Worm (Caenorhabditis elegans) whole organism, young adult: Measurements from ENCODE around the gene nuaf-3.

Experiments used
- B0261.1 ChIP-seq: sonication (generic microtip); optimal IDR thresholded peaks from 2 replicates; lab custom pipeline; 2016; ENCODE audit warnings: mild to moderate bottlenecking, missing genetic modification characterization, moderate library complexity, missing compliant biosample characterization
- B0336.3 ChIP-seq: fragments of 200-800 bp; sonication (Bioruptor generic); IDR thresholded peaks from 2 replicates; pipeline ENCODE4 v1.3.6; 2022; ENCODE audit warnings: missing genetic modification characterization, missing compliant biosample characterization
- D2030.7 ChIP-seq: fragments of 200-800 bp; sonication (Bioruptor generic); IDR thresholded peaks from 2 replicates; pipeline ENCODE4 v1.3.6; 2022; ENCODE audit warnings: missing genetic modification reagents, missing genetic modification characterization, missing compliant biosample characterization
- F23B12.7 ChIP-seq: sonication (generic microtip); optimal IDR thresholded peaks from 2 replicates; lab custom pipeline; 2017; ENCODE audit warnings: missing genetic modification characterization, mild to moderate bottlenecking, missing compliant biosample characterization, antibody characterized with exemption, moderate library complexity; ENCODE audit not compliant: insufficient read depth
- F33H1.4 ChIP-seq: fragments of 200-800 bp; sonication (Bioruptor generic); IDR thresholded peaks from 2 replicates; pipeline ENCODE4 v1.3.6; 2022; ENCODE audit warnings: missing genetic modification reagents, missing genetic modification characterization, missing compliant biosample characterization
- F39B2.1 ChIP-seq: fragments of 200-800 bp; sonication (Bioruptor generic); IDR thresholded peaks from 2 replicates; pipeline ENCODE4 v1.3.6; 2022; ENCODE audit warnings: missing genetic modification reagents, missing genetic modification characterization, missing compliant biosample characterization
- K12H6.12 ChIP-seq: fragments of 200-800 bp; sonication (Bioruptor generic); optimal IDR thresholded peaks from 2 replicates; lab custom pipeline; 2018; ENCODE audit warnings: mild to moderate bottlenecking, missing genetic modification characterization, missing compliant biosample characterization
- Y56A3A.18 ChIP-seq: fragments of 200-800 bp; sonication (Bioruptor generic); IDR thresholded peaks from 2 replicates; pipeline ENCODE4 v1.3.6; 2022; ENCODE audit warnings: missing genetic modification reagents, missing genetic modification characterization, missing compliant biosample characterization
- Y67H2A.10 ChIP-seq: fragments of 200-800 bp; sonication (Bioruptor generic); conservative IDR thresholded peaks from 2 replicates; pipeline ENCODE4 v1.3.6; 2022; ENCODE audit warnings: missing genetic modification reagents, missing genetic modification characterization, missing compliant biosample characterization
- Y79H2A.3 ChIP-seq: fragments of 200-800 bp; sonication (Bioruptor generic); conservative IDR thresholded peaks from 2 replicates; pipeline ENCODE4 v1.3.6; 2022; ENCODE audit warnings: missing genetic modification reagents, missing genetic modification characterization, missing compliant biosample characterization
- Y95B8A.8 ChIP-seq: fragments of 200-800 bp; sonication (Bioruptor generic); IDR thresholded peaks from 2 replicates; pipeline ENCODE4 v1.3.6; 2022; ENCODE audit warnings: missing genetic modification reagents, missing genetic modification characterization, missing compliant biosample characterization
- ZK185.1 ChIP-seq: sonication (generic microtip); optimal IDR thresholded peaks from 2 replicates; lab custom pipeline; 2016; ENCODE audit warnings: mild to moderate bottlenecking, missing genetic modification characterization, missing compliant biosample characterization; ENCODE audit not compliant: poor library complexity, severe bottlenecking
- aptf-3 ChIP-seq: fragments of 200-800 bp; sonication (Bioruptor generic); IDR thresholded peaks from 2 replicates; pipeline ENCODE4 v1.3.6; 2022; ENCODE audit warnings: missing genetic modification characterization, missing compliant biosample characterization
- atf-7 ChIP-seq: sonication (generic microtip); optimal IDR thresholded peaks from 2 replicates; lab custom pipeline; 2017; ENCODE audit warnings: mild to moderate bottlenecking, missing genetic modification characterization, missing compliant biosample characterization
- attf-3 ChIP-seq: fragments of 200-800 bp; sonication (Bioruptor generic); conservative IDR thresholded peaks from 2 replicates; pipeline ENCODE4 v1.3.6; 2022; ENCODE audit warnings: missing genetic modification reagents, missing genetic modification characterization, missing compliant biosample characterization
- attf-5 ChIP-seq: fragments of 200-800 bp; sonication (Bioruptor generic); optimal IDR thresholded peaks from 2 replicates; lab custom pipeline; 2018; ENCODE audit warnings: mild to moderate bottlenecking, missing genetic modification characterization, missing compliant biosample characterization
- ceh-27 ChIP-seq: fragments of 200-800 bp; sonication (Bioruptor generic); optimal IDR thresholded peaks from 2 replicates; lab custom pipeline; 2018; ENCODE audit warnings: mild to moderate bottlenecking, missing genetic modification characterization, moderate library complexity, missing compliant biosample characterization
- ceh-58 ChIP-seq: fragments of 200-800 bp; sonication (Bioruptor generic); IDR thresholded peaks from 2 replicates; pipeline ENCODE4 v1.3.6; 2022; ENCODE audit warnings: missing genetic modification characterization, missing compliant biosample characterization
- chd-7 ChIP-seq: sonication (generic microtip); optimal IDR thresholded peaks from 2 replicates; lab custom pipeline; 2016; ENCODE audit warnings: mild to moderate bottlenecking, missing genetic modification characterization, moderate library complexity, missing compliant biosample characterization
- die-1 ChIP-seq: sonication (generic microtip); optimal IDR thresholded peaks from 2 replicates; lab custom pipeline; 2016; ENCODE audit warnings: missing genotype, mild to moderate bottlenecking, missing genetic modification characterization, missing compliant biosample characterization
- dox-1 ChIP-seq: fragments of 200-800 bp; sonication (Bioruptor generic); IDR thresholded peaks from 2 replicates; pipeline ENCODE4 v1.3.6; 2022; ENCODE audit warnings: missing genetic modification reagents, missing genetic modification characterization, missing compliant biosample characterization
- dpl-1 ChIP-seq: fragments of 150-350 bp; optimal IDR thresholded peaks from 2 replicates; lab custom pipeline; 2014; ENCODE audit warnings: missing biosample characterization, missing genetic modification reagents, missing genetic modification characterization
- efl-1 ChIP-seq: fragments of 150-350 bp; optimal IDR thresholded peaks from 2 replicates; lab custom pipeline; 2014; ENCODE audit warnings: missing biosample characterization, missing genetic modification reagents, missing genetic modification characterization
- ekl-4 ChIP-seq: fragments of 200-800 bp; sonication (Bioruptor generic); IDR thresholded peaks from 2 replicates; pipeline ENCODE4 v1.3.6; 2022; ENCODE audit warnings: missing genetic modification reagents, missing genetic modification characterization, missing compliant biosample characterization
- gei-17 ChIP-seq: fragments of 200-800 bp; sonication (Bioruptor generic); optimal IDR thresholded peaks from 2 replicates; lab custom pipeline; 2018; ENCODE audit warnings: mild to moderate bottlenecking, missing genetic modification characterization, missing compliant biosample characterization
- hsf-1 ChIP-seq: fragments of 200-800 bp; sonication (Bioruptor generic); IDR thresholded peaks from 2 replicates; pipeline ENCODE4 v1.3.6; 2022; ENCODE audit warnings: missing genetic modification reagents, missing genetic modification characterization, missing compliant biosample characterization
- lin-40 ChIP-seq: sonication (generic microtip); optimal IDR thresholded peaks from 2 replicates; lab custom pipeline; 2016; ENCODE audit warnings: missing genetic modification characterization, mild to moderate bottlenecking, missing compliant biosample characterization, missing genotype, missing genetic modification reagents
- lin-54 ChIP-seq: fragments of 200-800 bp; sonication (Bioruptor generic); optimal IDR thresholded peaks from 2 replicates; lab custom pipeline; 2018; ENCODE audit warnings: mild to moderate bottlenecking, missing genetic modification characterization, missing compliant biosample characterization
- lir-1 ChIP-seq: fragments of 200-800 bp; sonication (Bioruptor generic); conservative IDR thresholded peaks from 2 replicates; pipeline ENCODE4 v1.3.6; 2022; ENCODE audit warnings: missing genetic modification reagents, missing genetic modification characterization, missing compliant biosample characterization
- lsl-1 ChIP-seq: fragments of 200-800 bp; sonication (Bioruptor generic); optimal IDR thresholded peaks from 2 replicates; lab custom pipeline; 2018; ENCODE audit warnings: mild to moderate bottlenecking, missing genetic modification characterization, moderate library complexity, missing compliant biosample characterization
- madf-10 ChIP-seq: sonication (generic microtip); optimal IDR thresholded peaks from 2 replicates; lab custom pipeline; 2016; ENCODE audit warnings: mild to moderate bottlenecking, missing genetic modification characterization, missing compliant biosample characterization
- madf-3 ChIP-seq: fragments of 200-800 bp; sonication (Bioruptor generic); IDR thresholded peaks from 2 replicates; pipeline ENCODE4 v1.3.6; 2022; ENCODE audit warnings: missing genetic modification reagents, missing genetic modification characterization, missing compliant biosample characterization
- madf-6 ChIP-seq: fragments of 200-800 bp; sonication (Bioruptor generic); IDR thresholded peaks from 2 replicates; pipeline ENCODE4 v1.3.6; 2022; ENCODE audit warnings: missing genetic modification reagents, missing genetic modification characterization, missing compliant biosample characterization
- mel-28 ChIP-seq: sonication (generic microtip); optimal IDR thresholded peaks from 2 replicates; lab custom pipeline; 2016; ENCODE audit warnings: borderline replicate concordance, mild to moderate bottlenecking, missing genetic modification characterization, missing compliant biosample characterization
- mxl-1 ChIP-seq: sonication (generic microtip); optimal IDR thresholded peaks from 2 replicates; lab custom pipeline; 2016; ENCODE audit warnings: missing genetic modification characterization, missing compliant biosample characterization
- nfyb-1 ChIP-seq: fragments of 200-800 bp; sonication (Bioruptor generic); IDR thresholded peaks from 2 replicates; pipeline ENCODE4 v1.3.6; 2022; ENCODE audit warnings: missing genetic modification reagents, missing genetic modification characterization, missing compliant biosample characterization
- nhr-90 ChIP-seq: sonication (generic microtip); optimal IDR thresholded peaks from 2 replicates; lab custom pipeline; 2016; ENCODE audit warnings: missing genotype, mild to moderate bottlenecking, missing genetic modification characterization, missing compliant biosample characterization
- pha-4 ChIP-seq: fragments of 150-350 bp; sonication (generic microtip); optimal IDR thresholded peaks from 2 replicates; lab custom pipeline; 2014; ENCODE audit warnings: missing biosample characterization, missing genetic modification reagents, missing genetic modification characterization
- snpc-1.3 ChIP-seq: sonication (generic microtip); optimal IDR thresholded peaks from 2 replicates; lab custom pipeline; 2017; ENCODE audit warnings: missing genetic modification characterization, mild to moderate bottlenecking, missing compliant biosample characterization, antibody characterized with exemption, moderate library complexity, missing genotype, missing genetic modification reagents; ENCODE audit not compliant: insufficient read depth
- snpc-3.4 ChIP-seq: sonication (generic microtip); optimal IDR thresholded peaks from 2 replicates; lab custom pipeline; 2017; ENCODE audit warnings: missing genetic modification characterization, mild to moderate bottlenecking, missing compliant biosample characterization, antibody characterized with exemption, moderate library complexity, missing genotype, missing genetic modification reagents
- snpc-4 ChIP-seq, 5 experiments: fragments of 150-350 bp in 1 of 5; sonication (generic microtip) in 4 of 5; optimal IDR thresholded peaks; 2 replicates each; lab custom pipeline; 2014 to 2018; ENCODE audit warnings: missing genetic modification characterization in 5 of 5, missing biosample characterization in 3 of 5, antibody characterized with exemption in 2 of 5, mild to moderate bottlenecking in 2 of 5, missing compliant biosample characterization in 2 of 5, missing genotype in 2 of 5, moderate library complexity in 2 of 5, missing genetic modification reagents in 1 of 5
- somi-1 ChIP-seq: fragments of 200-800 bp; sonication (Bioruptor generic); optimal IDR thresholded peaks from 2 replicates; lab custom pipeline; 2018; ENCODE audit warnings: mild to moderate bottlenecking, missing genetic modification characterization, missing compliant biosample characterization
- tbp1 ChIP-seq: fragments of 200-800 bp; sonication (Bioruptor generic); optimal IDR thresholded peaks from 2 replicates; lab custom pipeline; 2018; ENCODE audit warnings: mild to moderate bottlenecking, missing genetic modification characterization, missing compliant biosample characterization
- unc-130 ChIP-seq: sonication (generic microtip); optimal IDR thresholded peaks from 2 replicates; lab custom pipeline; 2016; ENCODE audit warnings: missing genetic modification reagents, missing genetic modification characterization, missing compliant biosample characterization
- ztf-18 ChIP-seq: sonication (generic microtip); optimal IDR thresholded peaks from 2 replicates; lab custom pipeline; 2016; ENCODE audit warnings: missing genotype, mild to moderate bottlenecking, missing genetic modification characterization, missing compliant biosample characterization
- ztf-26 ChIP-seq: sonication (generic microtip); optimal IDR thresholded peaks from 2 replicates; lab custom pipeline; 2017; ENCODE audit warnings: missing genetic modification characterization, missing compliant biosample characterization

The nuaf-3 gene

ce11 chrIV:11149454-11150163 is 34.5 kb upstream of the nuaf-3 start, which contains the start of the genes F01G4.6 and pfd-1:
F01G4.6 (minus strand) TSS chrIV:11149504.
pfd-1 (plus strand) TSS chrIV:11150113.
- peak; percentile 85 for TF ChIP-seq ZK185.1 (tag; lab: Kevin White, UChicago)
- peak; percentile 52; the same call in 1 of the 2 replicates for TF ChIP-seq dox-1
- no peak for TF ChIP-seq B0261.1 (tag; lab: Kevin White, UChicago)
- no peak for TF ChIP-seq F39B2.1
- peak; percentile 94 for TF ChIP-seq F33H1.4 (GFP tag; lab: Robert Waterston, UW)
- TF ChIP-seq somi-1 (GFP tag; lab: Kevin White, UChicago) = peak; percentile 1
- TF ChIP-seq attf-3 (GFP tag; lab: Robert Waterston, UW) = peak; percentile 43; the same call in 1 of the 2 replicates
- peak; percentile 73 for TF ChIP-seq F23B12.7
- TF ChIP-seq attf-5 = peak; percentile 59
- TF ChIP-seq lin-40 (tag; lab: Kevin White, UChicago) = peak; percentile 85
- peak; percentile 85 for TF ChIP-seq ekl-4 (GFP tag; lab: Robert Waterston, UW)
- no peak for TF ChIP-seq unc-130 (GFP tag; lab: Kevin White, UChicago)
- TF ChIP-seq snpc-1.3 = peak; percentile 22
- TF ChIP-seq Y95B8A.8 (GFP tag; lab: Robert Waterston, UW) = 0 out of 2 replicates have a peak, but pooled peaks have one; percentile 49
- TF ChIP-seq aptf-3 (GFP tag; lab: Robert Waterston, UW) = no peak
- peak; percentile 80 for TF ChIP-seq lsl-1 (GFP tag; lab: Kevin White, UChicago)
- peak; percentile 74; the same call in 1 of the 2 replicates for TF ChIP-seq madf-3 (GFP tag; lab: Robert Waterston, UW)
- no peak for TF ChIP-seq mel-28
- TF ChIP-seq snpc-3.4 = peak; percentile 57
- TF ChIP-seq atf-7 (tag; lab: Kevin White, UChicago) = peak; percentile 50
- peak; percentile 84 for TF ChIP-seq lin-54 (GFP tag; lab: Kevin White, UChicago)
- TF ChIP-seq die-1 = no peak
- TF ChIP-seq chd-7 = peak; percentile 11
- peak; percentile 69 for TF ChIP-seq pha-4 (tag; lab: Kevin White, UChicago)
- peak; percentile 41; the same call in 1 of the 2 replicates for TF ChIP-seq Y67H2A.10 (GFP tag; lab: Robert Waterston, UW)
- TF ChIP-seq nhr-90 = no peak
- TF ChIP-seq hsf-1 = peak; percentile 86
- peak; percentile 18 for TF ChIP-seq snpc-4 (GFP tag; optimal IDR thresholded peaks at IDR 0.05; lab: Kevin White, UChicago)
- peak; percentile 39 to 68 (median 58) for TF ChIP-seq snpc-4 (tag; optimal IDR thresholded peaks at IDR 0.05; lab: Kevin White, UChicago)
- peak; percentile 69 for TF ChIP-seq tbp1 (GFP tag; lab: Kevin White, UChicago)
- peak; percentile 44 for TF ChIP-seq ztf-18 (tag; lab: Kevin White, UChicago)
- no peak for TF ChIP-seq ceh-58 (GFP tag; lab: Robert Waterston, UW)
- peak; percentile 55 for TF ChIP-seq madf-10 (tag; lab: Kevin White, UChicago)
- TF ChIP-seq madf-6 (GFP tag; lab: Robert Waterston, UW) = peak; percentile 85
- TF ChIP-seq mxl-1 (tag; lab: Kevin White, UChicago) = no peak
- peak; percentile 54 for TF ChIP-seq lir-1 (GFP tag; lab: Robert Waterston, UW)
- peak; percentile 51; the same call in 1 of the 2 replicates for TF ChIP-seq Y56A3A.18
- 0 out of 2 replicates have a peak, but pooled peaks have one; percentile 38 for TF ChIP-seq D2030.7 (GFP tag; lab: Robert Waterston, UW)
- TF ChIP-seq B0336.3 = 0 out of 2 replicates have a peak, but pooled peaks have one; percentile 64
- peak; percentile 72 for TF ChIP-seq ceh-27
- TF ChIP-seq gei-17 (GFP tag; lab: Kevin White, UChicago) = peak; percentile 53
- TF ChIP-seq nfyb-1 (GFP tag; lab: Robert Waterston, UW) = peak; percentile 95
- peak; percentile 50 for TF ChIP-seq efl-1
- peak; percentile 43 for TF ChIP-seq dpl-1
- TF ChIP-seq ztf-26 (tag; lab: Kevin White, UChicago) = peak; percentile 65
- peak; percentile 68 for TF ChIP-seq K12H6.12 (tag; lab: Kevin White, UChicago)
- no peak for TF ChIP-seq Y79H2A.3 (GFP tag; lab: Robert Waterston, UW)
